Fruit fly (Drosophila melanogaster) whole organism, prepupa: ENCODE data around the gene Paris.

Experiments
- CG3032 ChIP-seq: fragments of 200-800 bp; optimal IDR thresholded peaks from 2 replicates; lab custom pipeline; 2019; ENCODE audit warnings: missing biosample characterization, mild to moderate bottlenecking, missing genetic modification characterization, moderate library complexity
- CG31627 ChIP-seq: fragments of 200-800 bp; sonication (Bioruptor generic); optimal IDR thresholded peaks from 3 replicates; lab custom pipeline; 2016; ENCODE audit warnings: missing biosample characterization, missing genetic modification characterization
- Gug ChIP-seq: fragments of 200-800 bp; sonication (Bioruptor generic); IDR thresholded peaks from 2 replicates; pipeline ENCODE4 v1.3.6; 2022; ENCODE audit warnings: missing biosample characterization, missing genetic modification characterization
- Hr38 ChIP-seq: sonication (Bioruptor generic); optimal IDR thresholded peaks from 2 replicates; lab custom pipeline; 2016; ENCODE audit warnings: missing biosample characterization, missing genetic modification characterization
- Hr39 ChIP-seq: fragments of 200-800 bp; sonication (Bioruptor generic); optimal IDR thresholded peaks from 2 replicates; lab custom pipeline; 2016; ENCODE audit warnings: missing biosample characterization, missing genetic modification characterization
- Lpt ChIP-seq: fragments of 200-800 bp; sonication (Bioruptor generic); optimal IDR thresholded peaks from 3 replicates; lab custom pipeline; 2016; ENCODE audit warnings: missing biosample characterization, missing genetic modification characterization
- Smox ChIP-seq: fragments of 200-800 bp; sonication (Bioruptor generic); optimal IDR thresholded peaks from 3 replicates; lab custom pipeline; 2016; ENCODE audit warnings: missing biosample characterization, missing genetic modification characterization
- Sox15 ChIP-seq: fragments of 200-800 bp; sonication (Bioruptor generic); optimal IDR thresholded peaks from 3 replicates; lab custom pipeline; 2016; ENCODE audit warnings: missing biosample characterization, missing genetic modification characterization
- dac ChIP-seq: fragments of 200-800 bp; sonication (Bioruptor generic); optimal IDR thresholded peaks from 2 replicates; lab custom pipeline; 2017; ENCODE audit warnings: missing biosample characterization, mild to moderate bottlenecking, missing genetic modification characterization
- eg ChIP-seq: fragments of 200-800 bp; sonication (Bioruptor generic); IDR thresholded peaks from 3 replicates; pipeline ENCODE4 v1.3.6; 2022; ENCODE audit warnings: missing biosample characterization, missing genetic modification characterization
- fd59A ChIP-seq: fragments of 200-800 bp; sonication (Bioruptor generic); optimal IDR thresholded peaks from 2 replicates; lab custom pipeline; 2017; ENCODE audit warnings: missing biosample characterization, mild to moderate bottlenecking, missing genetic modification characterization, missing genetic modification reagents
- fd85E ChIP-seq: fragments of 200-800 bp; sonication (Bioruptor generic); optimal IDR thresholded peaks from 3 replicates; lab custom pipeline; 2016; ENCODE audit warnings: missing biosample characterization, missing genetic modification characterization

- TF ChIP-seq Lpt (no peak), fd59A (no peak), dac (GFP tag; lab: Kevin White, UChicago) (no peak), Smox (GFP tag; lab: Kevin White, UChicago) (no peak), eg (GFP tag; lab: Robert Waterston, UW) (no peak), Hr38 (no peak), Hr39 (GFP tag; lab: Kevin White, UChicago) (no peak), CG31627 (GFP tag; lab: Kevin White, UChicago) (no peak), Gug (GFP tag; lab: Robert Waterston, UW) (no peak), fd85E (no peak), CG3032 (tag; lab: Kevin White, UChicago) (no peak), Sox15 (no peak)
Observed at dm6 chr2L:4442010-4442587, 21.3 kb upstream of the Paris start, which contains the start of the genes Sfp24F and CG15432.
